Fruit fly (Drosophila melanogaster) whole organism, wandering third instar larva: Measurements from ENCODE around the gene CG31515.

ENCODE experiments used
- Abd-B ChIP-seq: fragments of >200 bp; optimal IDR thresholded peaks from 2 replicates; lab custom pipeline; 2017; ENCODE audit warnings: missing biosample characterization, missing genetic modification characterization
- OdsH ChIP-seq: fragments of 200-800 bp; sonication (Bioruptor generic); optimal IDR thresholded peaks from 2 replicates; lab custom pipeline; 2016; ENCODE audit warnings: missing biosample characterization, mild to moderate bottlenecking, missing genetic modification characterization
- brk ChIP-seq: fragments of 200-800 bp; sonication (Bioruptor generic); optimal IDR thresholded peaks from 2 replicates; lab custom pipeline; 2016; ENCODE audit warnings: missing biosample characterization, mild to moderate bottlenecking, missing genetic modification characterization
- fru ChIP-seq: fragments of 200-800 bp; sonication (Bioruptor generic); optimal IDR thresholded peaks from 3 replicates; lab custom pipeline; 2016; ENCODE audit warnings: missing biosample characterization, mild to moderate bottlenecking, missing genetic modification characterization
- psq ChIP-seq: fragments of 200-800 bp; sonication (Bioruptor generic); optimal IDR thresholded peaks from 3 replicates; lab custom pipeline; 2017; ENCODE audit warnings: missing biosample characterization, mild to moderate bottlenecking, missing genetic modification characterization, moderate library complexity

dm6 chr3R:23403628-23404027 lies 14.9 kb upstream of the CG31515 start, which contains the start of gene CG17380:
- TF ChIP-seq fru (GFP tag; lab: Kevin White, UChicago) (no peak), Abd-B (GFP tag; lab: Kevin White, UChicago) (no peak), OdsH (GFP tag; lab: Kevin White, UChicago) (no peak), brk (no peak), psq (GFP tag; lab: Kevin White, UChicago) (no peak)
